Fruit fly (Drosophila melanogaster) whole organism, embryonic: Measurements from ENCODE around the gene DENR.

Experiments
- Abd-B ChIP-seq: fragments of 200-800 bp; sonication (Bioruptor generic); optimal IDR thresholded peaks from 2 replicates; lab custom pipeline; 2018; ENCODE audit warnings: missing biosample characterization, mild to moderate bottlenecking, missing genetic modification characterization, moderate library complexity
- Ada2b ChIP-seq: fragments of 200-800 bp; sonication (Bioruptor generic); IDR thresholded peaks from 2 replicates; pipeline ENCODE4 v1.3.6; 2022; ENCODE audit warnings: missing biosample characterization, missing genetic modification characterization
- Antp ChIP-seq: fragments of 200-800 bp; sonication (Bioruptor generic); optimal IDR thresholded peaks from 3 replicates; lab custom pipeline; 2016; ENCODE audit warnings: missing biosample characterization, missing genetic modification characterization
- Bdp1 ChIP-seq: fragments of 200-800 bp; sonication (Bioruptor generic); optimal IDR thresholded peaks from 3 replicates; lab custom pipeline; 2016; ENCODE audit warnings: missing biosample characterization, missing genetic modification characterization
- CG10366 ChIP-seq: fragments of 200-800 bp; sonication (Bioruptor generic); IDR thresholded peaks from 2 replicates; pipeline ENCODE4 v1.3.6; 2022; ENCODE audit warnings: missing biosample characterization, missing genetic modification characterization
- CG10979 ChIP-seq: fragments of 200-800 bp; sonication (Bioruptor generic); optimal IDR thresholded peaks from 2 replicates; lab custom pipeline; 2018; ENCODE audit warnings: missing biosample characterization, mild to moderate bottlenecking, missing genetic modification characterization, moderate library complexity
- CG12104 ChIP-seq: fragments of 200-800 bp; sonication (Bioruptor generic); optimal IDR thresholded peaks from 3 replicates; lab custom pipeline; 2016; ENCODE audit warnings: missing biosample characterization, missing genetic modification characterization
- CG13123 ChIP-seq: fragments of 200-800 bp; sonication (Bioruptor generic); optimal IDR thresholded peaks from 2 replicates; lab custom pipeline; 2016; ENCODE audit warnings: missing biosample characterization, missing genetic modification characterization
- CG13424 ChIP-seq: fragments of 200-800 bp; sonication (Bioruptor generic); optimal IDR thresholded peaks from 2 replicates; lab custom pipeline; 2019; ENCODE audit warnings: missing biosample characterization, mild to moderate bottlenecking, missing genetic modification characterization, moderate library complexity
- CG14441 ChIP-seq: fragments of 200-800 bp; sonication (Bioruptor generic); IDR thresholded peaks from 2 replicates; pipeline ENCODE4 v1.3.6; 2022; ENCODE audit warnings: missing biosample characterization, missing genetic modification characterization
- CG17359 ChIP-seq: fragments of 200-800 bp; sonication (Bioruptor generic); optimal IDR thresholded peaks from 3 replicates; lab custom pipeline; 2018; ENCODE audit warnings: missing biosample characterization, mild to moderate bottlenecking, missing genetic modification characterization, moderate library complexity
- CG17385 ChIP-seq: fragments of 200-800 bp; sonication (Bioruptor generic); optimal IDR thresholded peaks from 3 replicates; lab custom pipeline; 2018; ENCODE audit warnings: missing biosample characterization, mild to moderate bottlenecking, missing genetic modification characterization
- CG18619 ChIP-seq: fragments of 200-800 bp; sonication (Bioruptor generic); optimal IDR thresholded peaks from 3 replicates; lab custom pipeline; 2017; ENCODE audit warnings: missing biosample characterization, mild to moderate bottlenecking, missing genetic modification characterization
- CG34224 ChIP-seq: fragments of 200-800 bp; sonication (Bioruptor generic); IDR thresholded peaks from 3 replicates; pipeline ENCODE4 v1.3.6; 2022; ENCODE audit warnings: missing biosample characterization, missing genetic modification characterization; ENCODE audit not compliant: partially characterized antibody
- CG4328 ChIP-seq: fragments of 200-800 bp; sonication (Bioruptor generic); optimal IDR thresholded peaks from 3 replicates; lab custom pipeline; 2017; ENCODE audit warnings: missing biosample characterization, missing genetic modification reagents, missing genetic modification characterization
- CG7372 ChIP-seq: fragments of 200-800 bp; sonication (Bioruptor generic); IDR thresholded peaks from 2 replicates; pipeline ENCODE4 v1.3.6; 2022; ENCODE audit warnings: missing biosample characterization, missing genetic modification characterization
- CG7987 ChIP-seq: fragments of 200-800 bp; sonication (Bioruptor generic); optimal IDR thresholded peaks from 2 replicates; lab custom pipeline; 2018; ENCODE audit warnings: missing biosample characterization, mild to moderate bottlenecking, missing genetic modification characterization, moderate library complexity
- CG8924 ChIP-seq: fragments of 200-800 bp; optimal IDR thresholded peaks from 3 replicates; lab custom pipeline; 2019; ENCODE audit warnings: missing biosample characterization, mild to moderate bottlenecking, missing genetic modification characterization, moderate library complexity
- Dp ChIP-seq: fragments of 200-800 bp; sonication (Bioruptor generic); optimal IDR thresholded peaks from 2 replicates; lab custom pipeline; 2018; ENCODE audit warnings: missing biosample characterization, mild to moderate bottlenecking, missing genetic modification characterization, moderate library complexity
- Hr51 ChIP-seq, 2 experiments: fragments of 200-800 bp; sonication (Bioruptor generic); optimal IDR thresholded peaks; 2 replicates in 1 of 2; 3 replicates in 1 of 2; lab custom pipeline; 2016 to 2018; ENCODE audit warnings: missing biosample characterization in 2 of 2, missing genetic modification characterization in 2 of 2, mild to moderate bottlenecking in 1 of 2, moderate library complexity in 1 of 2
- Myb ChIP-seq: fragments of 200-800 bp; sonication (Bioruptor generic); optimal IDR thresholded peaks from 2 replicates; lab custom pipeline; 2016; ENCODE audit warnings: missing biosample characterization, missing genetic modification characterization
- NK7.1 ChIP-seq: fragments of 200-800 bp; sonication (Bioruptor generic); optimal IDR thresholded peaks from 3 replicates; lab custom pipeline; 2016; ENCODE audit warnings: missing biosample characterization, missing genetic modification characterization
- Optix ChIP-seq: fragments of 200-800 bp; sonication (Bioruptor generic); IDR thresholded peaks from 3 replicates; pipeline ENCODE4 v1.3.6; 2022; ENCODE audit warnings: missing biosample characterization, missing genetic modification characterization
- Ptx1 ChIP-seq: fragments of 200-800 bp; sonication (Bioruptor generic); IDR thresholded peaks from 2 replicates; pipeline ENCODE4 v1.3.6; 2022; ENCODE audit warnings: missing biosample characterization, missing genetic modification characterization
- Sox102F ChIP-seq: fragments of 200-800 bp; sonication (Bioruptor generic); optimal IDR thresholded peaks from 2 replicates; lab custom pipeline; 2018; ENCODE audit warnings: missing biosample characterization, mild to moderate bottlenecking, missing genetic modification characterization, moderate library complexity
- Usf ChIP-seq: fragments of 200-800 bp; sonication (Bioruptor generic); optimal IDR thresholded peaks from 2 replicates; lab custom pipeline; 2017; ENCODE audit warnings: missing genotype, missing biosample characterization, missing genetic modification characterization
- Xbp1 ChIP-seq: fragments of 200-800 bp; sonication (Bioruptor generic); optimal IDR thresholded peaks from 3 replicates; lab custom pipeline; 2016; ENCODE audit warnings: missing biosample characterization, mild to moderate bottlenecking, missing genetic modification characterization
- Xrp1 ChIP-seq: fragments of 200-800 bp; sonication (Bioruptor generic); IDR thresholded peaks from 2 replicates; pipeline ENCODE4 v1.3.6; 2022; ENCODE audit warnings: missing biosample characterization, missing genetic modification characterization
- YL-1 ChIP-seq: fragments of 200-800 bp; sonication (Bioruptor generic); optimal IDR thresholded peaks from 3 replicates; lab custom pipeline; 2017; ENCODE audit warnings: missing biosample characterization, mild to moderate bottlenecking, missing genetic modification characterization
- ase ChIP-seq: fragments of 200-800 bp; sonication (Bioruptor generic); IDR thresholded peaks from 3 replicates; pipeline ENCODE4 v1.3.6; 2022; ENCODE audit warnings: missing biosample characterization, missing genetic modification characterization
- ash1 ChIP-seq: fragments of 200-800 bp; sonication (Bioruptor generic); optimal IDR thresholded peaks from 2 replicates; lab custom pipeline; 2018; ENCODE audit warnings: missing biosample characterization, mild to moderate bottlenecking, missing genetic modification characterization
- az2 ChIP-seq: fragments of 200-800 bp; sonication (Bioruptor generic); optimal IDR thresholded peaks from 3 replicates; lab custom pipeline; 2016; ENCODE audit warnings: missing biosample characterization, missing genetic modification characterization
- bsh ChIP-seq, 2 experiments: fragments of 200-800 bp; sonication (Bioruptor generic); optimal IDR thresholded peaks; 2 replicates each; lab custom pipeline; 2017 to 2018; ENCODE audit warnings: mild to moderate bottlenecking in 2 of 2, missing biosample characterization in 2 of 2, missing genetic modification characterization in 2 of 2, moderate library complexity in 1 of 2
- cg ChIP-seq: fragments of 200-800 bp; sonication (Bioruptor generic); optimal IDR thresholded peaks from 3 replicates; lab custom pipeline; 2019; ENCODE audit warnings: missing biosample characterization, mild to moderate bottlenecking, missing genetic modification characterization, moderate library complexity
- ci ChIP-seq: fragments of 200-800 bp; sonication (Bioruptor generic); IDR thresholded peaks from 3 replicates; pipeline ENCODE4 v1.3.6; 2022; ENCODE audit warnings: missing biosample characterization, missing genetic modification characterization
- crc ChIP-seq: fragments of 200-800 bp; sonication (Bioruptor generic); optimal IDR thresholded peaks from 2 replicates; lab custom pipeline; 2016; ENCODE audit warnings: missing biosample characterization, missing genetic modification characterization
- dmrt11E ChIP-seq: fragments of 200-800 bp; sonication (Bioruptor generic); optimal IDR thresholded peaks from 3 replicates; lab custom pipeline; 2018; ENCODE audit warnings: missing biosample characterization, mild to moderate bottlenecking, missing genetic modification characterization, moderate library complexity
- dmrt99B ChIP-seq: fragments of 200-800 bp; sonication (Bioruptor generic); optimal IDR thresholded peaks from 2 replicates; lab custom pipeline; 2018; ENCODE audit warnings: missing biosample characterization, mild to moderate bottlenecking, missing genetic modification characterization, moderate library complexity
- esg ChIP-seq: fragments of 200-800 bp; sonication (Bioruptor generic); conservative IDR thresholded peaks from 2 replicates; pipeline ENCODE4 v1.3.6; 2022; ENCODE audit warnings: missing biosample characterization, missing genetic modification characterization
- fd96Cb ChIP-seq: fragments of 200-800 bp; sonication (Bioruptor generic); optimal IDR thresholded peaks from 2 replicates; lab custom pipeline; 2018; ENCODE audit warnings: missing biosample characterization, mild to moderate bottlenecking, missing genetic modification characterization, moderate library complexity
- grau ChIP-seq: fragments of 200-800 bp; optimal IDR thresholded peaks from 3 replicates; lab custom pipeline; 2019; ENCODE audit warnings: missing biosample characterization, mild to moderate bottlenecking, missing genetic modification characterization, moderate library complexity
- her ChIP-seq: fragments of 200-800 bp; sonication (Bioruptor generic); optimal IDR thresholded peaks from 2 replicates; lab custom pipeline; 2016; ENCODE audit warnings: missing biosample characterization, missing genetic modification characterization
- hth ChIP-seq: fragments of >200 bp; optimal IDR thresholded peaks from 2 replicates; lab custom pipeline; 2017; ENCODE audit warnings: inconsistent platforms
- ind ChIP-seq: fragments of 200-800 bp; sonication (Bioruptor generic); optimal IDR thresholded peaks from 3 replicates; lab custom pipeline; 2016; ENCODE audit warnings: missing biosample characterization, missing genetic modification characterization
- klu ChIP-seq: fragments of 200-800 bp; sonication (Bioruptor generic); IDR thresholded peaks from 2 replicates; pipeline ENCODE4 v1.3.6; 2022; ENCODE audit warnings: missing biosample characterization, missing genetic modification characterization
- nmo ChIP-seq: fragments of 200-800 bp; sonication (Bioruptor generic); optimal IDR thresholded peaks from 2 replicates; lab custom pipeline; 2018; ENCODE audit warnings: missing biosample characterization, mild to moderate bottlenecking, missing genetic modification characterization, moderate library complexity
- sr ChIP-seq: fragments of 200-800 bp; sonication (Bioruptor generic); IDR thresholded peaks from 3 replicates; pipeline ENCODE4 v1.3.6; 2022; ENCODE audit warnings: missing biosample characterization, missing genetic modification characterization
- stc ChIP-seq: fragments of 200-800 bp; sonication (Bioruptor generic); IDR thresholded peaks from 2 replicates; pipeline ENCODE4 v1.3.6; 2022; ENCODE audit warnings: missing biosample characterization, missing genetic modification characterization
- tgo ChIP-seq: fragments of 200-800 bp; sonication (Bioruptor generic); IDR thresholded peaks from 3 replicates; pipeline ENCODE4 v1.3.6; 2022; ENCODE audit warnings: missing biosample characterization, missing genetic modification characterization
- unc-4 ChIP-seq: fragments of 200-800 bp; sonication (Bioruptor generic); IDR thresholded peaks from 2 replicates; pipeline ENCODE4 v1.3.6; 2022; ENCODE audit warnings: missing biosample characterization, missing genetic modification characterization; ENCODE audit not compliant: partially characterized antibody
- vvl ChIP-seq: fragments of 200-800 bp; sonication (Bioruptor generic); IDR thresholded peaks from 2 replicates; pipeline ENCODE4 v1.3.6; 2022; ENCODE audit warnings: missing biosample characterization, missing genetic modification characterization

The DENR gene

dm6 chrX:16867622-16868021, 18.7 kb downstream of the DENR start (continued):
- TF ChIP-seq CG8924 (tag; lab: Kevin White, UChicago) (peak; percentile 14), klu (GFP tag; lab: Robert Waterston, UW) (no peak), CG12104 (GFP tag; lab: Kevin White, UChicago) (no peak), Antp (GFP tag; lab: Kevin White, UChicago) (peak; percentile 5), bsh (GFP tag; optimal IDR thresholded peaks at IDR 0.05; lab: Kevin White, UChicago) (peak in 1 of 2 experiments; percentile 1), NK7.1 (GFP tag; lab: Kevin White, UChicago) (no peak), CG10366 (GFP tag; lab: Robert Waterston, UW) (peak; percentile 62), esg (GFP tag; lab: Robert Waterston, UW) (0 out of 2 replicates have a peak, but pooled peaks have one; percentile 6), ind (GFP tag; lab: Kevin White, UChicago) (no peak), hth (lab: Kevin White, UChicago) (no peak), CG17359 (peak; percentile 33), Hr51 (GFP tag; optimal IDR thresholded peaks at IDR 0.05; lab: Kevin White, UChicago) (peak in 1 of 2 experiments; percentile 58), az2 (no peak), crc (no peak), CG7987 (GFP tag; lab: Kevin White, UChicago) (no peak), cg (GFP tag; lab: Kevin White, UChicago) (no peak), CG34224 (GFP tag; lab: Robert Waterston, UW) (no peak), Ptx1 (GFP tag; lab: Robert Waterston, UW) (peak; percentile 59), CG18619 (GFP tag; lab: Kevin White, UChicago) (no peak), CG7372 (GFP tag; lab: Robert Waterston, UW) (no peak), dmrt99B (peak; percentile 66), Dp (GFP tag; lab: Kevin White, UChicago) (no peak), CG17385 (GFP tag; lab: Kevin White, UChicago) (peak; percentile 10), unc-4 (GFP tag; lab: Robert Waterston, UW) (no peak), CG4328 (GFP tag; lab: Kevin White, UChicago) (no peak), grau (tag; lab: Kevin White, UChicago) (peak; percentile 21), her (GFP tag; lab: Kevin White, UChicago) (no peak), Myb (GFP tag; lab: Kevin White, UChicago) (no peak), nmo (GFP tag; lab: Kevin White, UChicago) (peak; percentile 29), tgo (GFP tag; lab: Robert Waterston, UW) (peak; percentile 51; the same call in 1 of the 3 replicates), Ada2b (GFP tag; lab: Robert Waterston, UW) (peak; percentile 20; the same call in 1 of the 2 replicates), Usf (GFP tag; lab: Kevin White, UChicago) (no peak), sr (GFP tag; lab: Robert Waterston, UW) (no peak), CG13123 (no peak), dmrt11E (tag; lab: Kevin White, UChicago) (no peak), ci (GFP tag; lab: Robert Waterston, UW) (peak; percentile 45; the same call in 1 of the 3 replicates), Abd-B (peak; percentile 5), YL-1 (GFP tag; lab: Kevin White, UChicago) (no peak), Bdp1 (GFP tag; lab: Kevin White, UChicago) (no peak), ase (0 out of 3 replicates have a peak, but pooled peaks have one; percentile 16), CG14441 (peak; percentile 53), Optix (GFP tag; lab: Robert Waterston, UW) (no peak), stc (GFP tag; lab: Robert Waterston, UW) (peak; percentile 38; the same call in 1 of the 2 replicates), ash1 (GFP tag; lab: Kevin White, UChicago) (no peak), Xbp1 (GFP tag; lab: Kevin White, UChicago) (peak; percentile 5), vvl (peak; percentile 68), Sox102F (peak; percentile 66), Xrp1 (GFP tag; lab: Robert Waterston, UW) (0 out of 2 replicates have a peak, but pooled peaks have one; percentile 28), fd96Cb (tag; lab: Kevin White, UChicago) (peak; percentile 9), CG13424 (peak; percentile 40), CG10979 (tag; lab: Kevin White, UChicago) (no peak)
